Worm (Caenorhabditis elegans): ENCODE measurements around the gene nra-3.

DNA sequence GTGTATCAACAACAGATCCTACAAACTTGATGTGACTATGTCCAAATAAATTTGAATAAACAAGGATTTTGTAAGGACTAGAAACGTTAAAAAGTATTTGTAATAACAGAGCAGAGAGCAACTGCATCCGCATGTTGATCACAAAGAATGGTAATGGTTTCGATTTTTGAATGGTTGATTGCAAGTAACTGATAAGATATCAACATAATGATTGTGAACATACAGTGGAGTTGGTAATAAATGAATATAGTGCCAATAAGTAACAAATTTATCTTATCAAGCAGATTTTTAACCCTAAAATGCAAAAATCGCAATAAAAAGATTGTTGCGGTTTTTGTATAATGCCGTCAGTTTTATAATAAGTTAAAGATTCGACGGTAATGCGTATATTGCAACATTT lies 6.3 kb downstream of the nra-3 start, which contains the start of gene ugt-23:
- TF ChIP-seq ceh-82 (tag; optimal IDR thresholded peaks at IDR 0.05), result no peak
- no peak for TF ChIP-seq mdl-1 (tag; optimal IDR thresholded peaks at IDR 0.05)
- TF ChIP-seq unc-62 (GFP tag; optimal IDR thresholded peaks at IDR 0.05), result no peak
- no peak for TF ChIP-seq nhr-237 (tag; optimal IDR thresholded peaks at IDR 0.05)
- no peak for TF ChIP-seq nhr-25 (tag; optimal IDR thresholded peaks at IDR 0.05)
- no peak for TF ChIP-seq ama-1 (optimal IDR thresholded peaks at IDR 0.05)
- no peak for TF ChIP-seq ceh-16 (tag; optimal IDR thresholded peaks at IDR 0.05)
- TF ChIP-seq sea-2 (GFP tag; optimal IDR thresholded peaks at IDR 0.05), result no peak
